Worm (Caenorhabditis elegans): Measurements from ENCODE around the gene sre-47.
A peak's percentile ranks its signal among the peaks of the same experiment; 100 is the strongest.

The sre-47 gene

DNA sequence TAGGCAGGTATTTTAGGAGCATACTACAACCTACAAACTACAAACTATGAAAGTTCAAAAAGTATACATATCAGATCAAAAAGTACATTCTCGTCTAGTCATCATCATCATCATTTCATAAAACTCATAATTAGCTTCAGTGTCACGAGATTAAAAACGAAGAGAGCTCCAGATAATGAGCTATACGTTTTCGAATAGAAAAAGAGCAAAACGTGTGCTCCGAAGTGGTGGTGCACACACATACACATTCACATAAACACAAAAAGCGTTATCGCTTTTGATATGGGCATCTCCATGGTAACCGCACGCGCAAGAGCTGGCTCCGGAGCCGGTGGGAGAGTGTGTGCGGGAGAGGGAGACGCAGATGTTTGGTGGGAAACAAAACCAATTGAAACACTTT lies 20.1 kb downstream of the sre-47 start:
- peak; percentile 7 for TF ChIP-seq swsn-7 (tag; optimal IDR thresholded peaks at IDR 0.05)
- TF ChIP-seq Y116A8C.19 (tag; optimal IDR thresholded peaks at IDR 0.05; ENCODE audit: borderline replicate concordance): no peak
- TF ChIP-seq ceh-8 (GFP tag; optimal IDR thresholded peaks at IDR 0.05): peak; percentile 17
- TF ChIP-seq elt-2 (tag; optimal IDR thresholded peaks at IDR 0.05): no peak
- TF ChIP-seq fkh-8 (tag; optimal IDR thresholded peaks at IDR 0.05): peak; percentile 87
- peak; percentile 49 for TF ChIP-seq nhr-71 (tag; optimal IDR thresholded peaks at IDR 0.05)
- TF ChIP-seq dsc-1 (tag; optimal IDR thresholded peaks at IDR 0.05): peak; percentile 67
- TF ChIP-seq elt-3 (tag; optimal IDR thresholded peaks at IDR 0.05): no peak
- TF ChIP-seq nhr-47 (tag; optimal IDR thresholded peaks at IDR 0.05): peak; percentile 26
- TF ChIP-seq mep-1 (tag; optimal IDR thresholded peaks at IDR 0.05): no peak
- TF ChIP-seq nhr-20 (tag; optimal IDR thresholded peaks at IDR 0.05): peak; percentile 2
- peak; percentile 15 for TF ChIP-seq fkh-10 (GFP tag; optimal IDR thresholded peaks at IDR 0.05)
- no peak for TF ChIP-seq sptf-1 (tag; optimal IDR thresholded peaks at IDR 0.05)
- peak; percentile 12 for TF ChIP-seq jun-1 (tag; optimal IDR thresholded peaks at IDR 0.05)

DNA sequence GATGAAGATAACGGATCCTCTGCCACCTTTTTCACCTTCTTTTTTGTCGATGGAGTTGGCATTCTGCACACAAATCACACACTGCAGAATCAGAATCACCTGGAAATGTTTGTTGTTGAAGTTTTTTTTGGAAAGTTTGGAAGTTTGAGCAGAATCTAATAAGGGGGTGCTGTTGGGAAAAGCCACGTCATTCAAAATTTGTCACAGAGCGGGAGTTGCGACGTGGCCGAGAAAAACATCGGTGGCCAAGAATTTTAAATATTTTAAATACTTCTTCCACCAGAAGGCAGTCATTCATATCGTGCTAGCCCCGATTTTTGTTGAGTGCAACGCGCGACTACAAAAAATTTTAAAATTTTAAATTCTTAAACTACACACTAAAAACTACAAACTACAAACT lies 22.1 kb downstream of the sre-47 start, which contains the start of gene rpi-1:
Gene rpi-1, minus strand, starts transcription at position 101 of the 400 bp plus-strand sequence.
- TF ChIP-seq jun-1 (tag; optimal IDR thresholded peaks at IDR 0.05) (no peak), xbp-1 (tag; optimal IDR thresholded peaks at IDR 0.05) (no peak)

DNA sequence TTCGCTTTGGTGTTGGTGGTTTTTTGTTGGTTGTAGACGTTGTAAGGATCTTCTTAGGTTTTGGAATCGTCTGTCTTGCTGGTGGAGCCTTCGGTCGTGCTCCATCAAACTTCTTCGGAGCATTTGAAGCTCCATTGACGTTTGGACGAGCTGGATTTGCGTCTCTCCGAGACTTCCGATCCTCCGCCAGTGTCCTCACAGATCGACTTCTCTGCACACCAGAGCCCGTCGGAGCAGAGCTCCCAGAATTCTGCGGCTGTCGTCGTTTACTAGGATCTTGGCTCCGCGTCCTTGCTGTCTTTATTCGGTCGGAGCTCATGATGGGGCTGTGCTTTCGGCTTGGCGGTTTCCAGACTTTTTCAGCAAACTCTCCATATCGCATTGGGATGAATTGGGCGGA lies 22.9 kb downstream of the sre-47 start:
- TF ChIP-seq efl-3 (GFP tag; optimal IDR thresholded peaks at IDR 0.05): no peak
- peak; percentile 14 for TF ChIP-seq nhr-85 (tag)

DNA sequence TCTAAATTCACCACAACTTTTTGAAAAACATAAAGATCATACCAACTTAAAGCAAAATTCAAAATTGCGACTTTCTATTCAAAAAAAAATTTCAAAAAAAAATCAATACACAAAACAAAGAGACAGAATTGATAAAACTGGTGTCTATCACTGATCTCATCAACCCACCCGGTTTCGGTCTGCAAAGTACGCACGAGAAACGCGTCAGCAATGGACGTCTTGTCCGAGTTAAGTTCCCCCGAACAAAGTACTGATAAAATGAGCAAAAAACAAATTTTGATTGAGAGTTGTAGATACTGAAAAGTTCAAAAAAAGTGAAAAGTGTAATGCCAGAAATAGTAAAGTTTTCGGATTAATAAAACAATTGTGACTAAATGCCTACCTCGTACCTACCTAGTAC lies 26.1 kb downstream of the sre-47 start:
- TF ChIP-seq ces-1 (GFP tag; optimal IDR thresholded peaks at IDR 0.05): no peak
- no peak for TF ChIP-seq egl-27 (tag; optimal IDR thresholded peaks at IDR 0.05)
- TF ChIP-seq lin-35 (GFP tag; optimal IDR thresholded peaks at IDR 0.05): peak in 1 of 2 experiments; percentile 44
- TF ChIP-seq nhr-85 (tag): peak; percentile 23
- no peak for TF ChIP-seq rnt-1 (tag; optimal IDR thresholded peaks at IDR 0.05)
- TF ChIP-seq dpl-1 (GFP tag; optimal IDR thresholded peaks at IDR 0.05): peak in 1 of 3 experiments; percentile 38
- peak; percentile 25 for TF ChIP-seq nhr-71 (tag; optimal IDR thresholded peaks at IDR 0.05)
- no peak for TF ChIP-seq egl-13 (tag; optimal IDR thresholded peaks at IDR 0.05)
- peak; percentile 5 to 22 for TF ChIP-seq lsy-2 (tag; optimal IDR thresholded peaks at IDR 0.05)
- no peak for TF ChIP-seq lin-39 (tag; optimal IDR thresholded peaks at IDR 0.05)
- peak; percentile 23 for TF ChIP-seq lin-14 (GFP tag; optimal IDR thresholded peaks at IDR 0.05)
- no peak for TF ChIP-seq mab-9 (GFP tag; IDR thresholded peaks at IDR 0.05)
- TF ChIP-seq elt-2 (tag; optimal IDR thresholded peaks at IDR 0.05): peak; percentile 36
- TF ChIP-seq sox-4 (tag; optimal IDR thresholded peaks at IDR 0.05): no peak
- TF ChIP-seq unc-130 (tag; optimal IDR thresholded peaks at IDR 0.05): no peak
- TF ChIP-seq nhr-77 (tag; optimal IDR thresholded peaks at IDR 0.05): no peak
- TF ChIP-seq hlh-4 (tag; optimal IDR thresholded peaks at IDR 0.05): no peak

DNA sequence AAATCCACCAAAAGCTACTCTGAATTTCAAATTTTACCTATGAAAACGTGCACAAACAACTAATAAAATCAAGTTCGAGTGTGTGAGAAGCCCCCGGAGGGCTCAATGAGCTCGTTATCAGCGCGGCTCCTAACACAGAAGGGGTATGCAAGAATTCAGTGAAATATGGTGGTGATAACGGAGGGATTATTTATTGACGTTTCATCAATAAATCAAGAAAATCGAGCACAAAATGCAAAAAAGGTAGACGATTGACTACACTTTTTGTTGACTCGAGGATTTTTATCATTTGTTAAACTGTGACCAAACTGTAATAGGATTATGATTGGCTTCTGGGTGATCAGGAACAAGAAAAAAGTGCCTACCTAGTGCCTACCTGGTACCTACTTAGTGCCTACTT lies 27.0 kb downstream of the sre-47 start, which contains the start of gene zip-3:
Gene zip-3, minus strand, starts transcription at position 21 of the 400 bp plus-strand sequence.
- TF ChIP-seq elt-2 (tag; optimal IDR thresholded peaks at IDR 0.05) (peak; percentile 56), efl-1 (optimal IDR thresholded peaks at IDR 0.05) (no peak), efl-1 (GFP tag; optimal IDR thresholded peaks at IDR 0.05 in 1 of 2) (no peak), sox-4 (tag; optimal IDR thresholded peaks at IDR 0.05) (no peak), nhr-76 (tag; optimal IDR thresholded peaks at IDR 0.05) (no peak), fkh-10 (GFP tag; optimal IDR thresholded peaks at IDR 0.05) (no peak)

Data from whole organism, L1 larva.